Worm (Caenorhabditis elegans): Measurements from ENCODE around the gene F16B4.4.

ce11 chrV:1600561-1601088, 6.8 kb downstream of the F16B4.4 start, which contains the start of gene F16B4.2:
- TF ChIP-seq sptf-1 (tag; optimal IDR thresholded peaks at IDR 0.05) (no peak), unc-39 (tag; optimal IDR thresholded peaks at IDR 0.05) (no peak), unc-62 (GFP tag; optimal IDR thresholded peaks at IDR 0.05) (no peak), ztf-11 (tag; optimal IDR thresholded peaks at IDR 0.05) (no peak), M03D4.4 (tag; optimal IDR thresholded peaks at IDR 0.05) (no peak), nhr-237 (tag; optimal IDR thresholded peaks at IDR 0.05) (no peak), ceh-83 (GFP tag; optimal IDR thresholded peaks at IDR 0.05) (no peak)

All from whole organism, mixed stage, embryonic.